Fruit fly (Drosophila melanogaster) whole organism, embryonic: ENCODE data around the gene CG5139.
A peak's percentile ranks its signal among the peaks of the same experiment; 100 is the strongest.

Experiments
- Adf1 ChIP-seq: fragments of 200-800 bp; sonication (Bioruptor generic); IDR thresholded peaks from 2 replicates; pipeline ENCODE4 v1.3.6; 2022; ENCODE audit warnings: missing biosample characterization, missing genetic modification characterization
- Atf-2 ChIP-seq: fragments of 200-800 bp; sonication (Bioruptor generic); optimal IDR thresholded peaks from 2 replicates; lab custom pipeline; 2016; ENCODE audit warnings: missing biosample characterization, missing genetic modification characterization
- BtbVII ChIP-seq: fragments of 200-800 bp; sonication (Bioruptor generic); optimal IDR thresholded peaks from 3 replicates; lab custom pipeline; 2017; ENCODE audit warnings: missing biosample characterization, mild to moderate bottlenecking, missing genetic modification characterization
- CG11695 ChIP-seq: fragments of 200-800 bp; sonication (Bioruptor generic); IDR thresholded peaks from 3 replicates; pipeline ENCODE4 v1.3.6; 2022; ENCODE audit warnings: missing biosample characterization, missing genetic modification characterization
- CG13894 ChIP-seq: fragments of 200-800 bp; sonication (Bioruptor generic); optimal IDR thresholded peaks from 3 replicates; lab custom pipeline; 2018; ENCODE audit warnings: missing biosample characterization, mild to moderate bottlenecking, missing genetic modification characterization, moderate library complexity
- CG14014 ChIP-seq: fragments of 200-800 bp; sonication (Bioruptor generic); IDR thresholded peaks from 2 replicates; pipeline ENCODE4 v1.3.6; 2022; ENCODE audit warnings: missing biosample characterization, missing genetic modification characterization
- CG17361 ChIP-seq: fragments of 200-800 bp; sonication (Bioruptor generic); IDR thresholded peaks from 3 replicates; pipeline ENCODE4 v1.3.6; 2022; ENCODE audit warnings: missing biosample characterization, missing genetic modification characterization
- CG17612 ChIP-seq: fragments of 200-800 bp; sonication (Bioruptor generic); IDR thresholded peaks from 2 replicates; pipeline ENCODE4 v1.3.6; 2022; ENCODE audit warnings: missing biosample characterization, missing genetic modification characterization
- CG2678 ChIP-seq: fragments of 200-800 bp; sonication (Bioruptor generic); optimal IDR thresholded peaks from 3 replicates; lab custom pipeline; 2019; ENCODE audit warnings: missing biosample characterization, mild to moderate bottlenecking, missing genetic modification characterization, moderate library complexity
- CG30403 ChIP-seq: fragments of 200-800 bp; sonication (Bioruptor generic); optimal IDR thresholded peaks from 3 replicates; lab custom pipeline; 2016; ENCODE audit warnings: missing biosample characterization, missing genetic modification characterization
- CG31224 ChIP-seq: fragments of 200-800 bp; sonication (Bioruptor generic); IDR thresholded peaks from 2 replicates; pipeline ENCODE4 v1.3.6; 2022; ENCODE audit warnings: missing biosample characterization, missing genetic modification characterization
- CG4282 ChIP-seq: fragments of 200-800 bp; sonication (Bioruptor generic); optimal IDR thresholded peaks from 2 replicates; lab custom pipeline; 2016; ENCODE audit warnings: missing biosample characterization, missing genetic modification characterization
- CG4617 ChIP-seq: fragments of 200-800 bp; sonication (Bioruptor generic); optimal IDR thresholded peaks from 3 replicates; lab custom pipeline; 2016; ENCODE audit warnings: missing biosample characterization, missing genetic modification characterization, borderline replicate concordance
- CG6272 ChIP-seq: fragments of 200-800 bp; sonication (Bioruptor generic); IDR thresholded peaks from 2 replicates; pipeline ENCODE4 v1.3.6; 2022; ENCODE audit warnings: missing biosample characterization, missing genetic modification characterization
- CG8290 ChIP-seq, 3 experiments: fragments of 200-800 bp; sonication (Bioruptor generic); optimal IDR thresholded peaks; 2 replicates each; lab custom pipeline; 2016 to 2019; ENCODE audit warnings: missing biosample characterization in 3 of 3, missing genetic modification characterization in 3 of 3, mild to moderate bottlenecking in 2 of 3, moderate library complexity in 1 of 3
- ERR ChIP-seq: fragments of 200-800 bp; sonication (Bioruptor generic); optimal IDR thresholded peaks from 2 replicates; lab custom pipeline; 2016; ENCODE audit warnings: missing biosample characterization, missing genetic modification characterization
- Ets97D ChIP-seq: fragments of 200-800 bp; sonication (Bioruptor generic); optimal IDR thresholded peaks from 3 replicates; lab custom pipeline; 2016; ENCODE audit warnings: missing biosample characterization, missing genetic modification characterization
- HLH4C ChIP-seq: fragments of 200-800 bp; sonication (Bioruptor generic); IDR thresholded peaks from 3 replicates; pipeline ENCODE4 v1.3.6; 2022; ENCODE audit warnings: missing biosample characterization, missing genetic modification characterization; ENCODE audit not compliant: partially characterized antibody
- Jarid2 ChIP-seq: fragments of 200-800 bp; sonication (Bioruptor generic); optimal IDR thresholded peaks from 3 replicates; lab custom pipeline; 2017; ENCODE audit warnings: mild to moderate bottlenecking, missing biosample characterization, missing genetic modification reagents, missing genetic modification characterization
- Kr ChIP-seq: fragments of 200-800 bp; sonication (Bioruptor generic); optimal IDR thresholded peaks from 2 replicates; lab custom pipeline; 2017; ENCODE audit warnings: missing biosample characterization, mild to moderate bottlenecking, missing genetic modification characterization
- Lim3 ChIP-seq: fragments of 200-800 bp; sonication (Bioruptor generic); IDR thresholded peaks from 2 replicates; pipeline ENCODE4 v1.3.6; 2022; ENCODE audit warnings: missing biosample characterization, missing genetic modification characterization
- MTF-1 ChIP-seq: fragments of 200-800 bp; sonication (Bioruptor generic); optimal IDR thresholded peaks from 2 replicates; lab custom pipeline; 2018; ENCODE audit warnings: missing biosample characterization, mild to moderate bottlenecking, missing genetic modification characterization, borderline replicate concordance
- Mad ChIP-seq: fragments of 200-800 bp; sonication (Bioruptor generic); optimal IDR thresholded peaks from 2 replicates; lab custom pipeline; 2016; ENCODE audit warnings: missing biosample characterization, missing genetic modification characterization
- Mrtf ChIP-seq: fragments of 200-800 bp; sonication (Bioruptor generic); IDR thresholded peaks from 3 replicates; pipeline ENCODE4 v1.3.6; 2022; ENCODE audit warnings: missing biosample characterization, missing genetic modification characterization
- PHDP ChIP-seq: fragments of 200-800 bp; sonication (Bioruptor generic); optimal IDR thresholded peaks from 3 replicates; lab custom pipeline; 2018; ENCODE audit warnings: missing biosample characterization, mild to moderate bottlenecking, missing genetic modification characterization, moderate library complexity
- Rfx ChIP-seq: fragments of 200-800 bp; sonication (Bioruptor generic); IDR thresholded peaks from 2 replicates; pipeline ENCODE4 v1.3.6; 2022; ENCODE audit warnings: missing biosample characterization, missing genetic modification characterization
- Sox102F ChIP-seq: fragments of 200-800 bp; sonication (Bioruptor generic); optimal IDR thresholded peaks from 2 replicates; lab custom pipeline; 2018; ENCODE audit warnings: missing biosample characterization, mild to moderate bottlenecking, missing genetic modification characterization, moderate library complexity
- TFAM ChIP-seq: fragments of 200-800 bp; sonication (Bioruptor generic); optimal IDR thresholded peaks from 2 replicates; lab custom pipeline; 2017; ENCODE audit warnings: missing biosample characterization, missing genetic modification characterization, inconsistent platforms
- cato ChIP-seq: fragments of 200-800 bp; sonication (Bioruptor generic); optimal IDR thresholded peaks from 2 replicates; lab custom pipeline; 2016; ENCODE audit warnings: missing biosample characterization, missing genetic modification characterization, borderline replicate concordance
- corto ChIP-seq: fragments of 200-800 bp; sonication (Bioruptor generic); optimal IDR thresholded peaks from 2 replicates; lab custom pipeline; 2016; ENCODE audit warnings: missing biosample characterization, mild to moderate bottlenecking, missing genetic modification characterization, moderate library complexity
- croc ChIP-seq: fragments of 200-800 bp; sonication (Bioruptor generic); conservative IDR thresholded peaks from 3 replicates; pipeline ENCODE4 v1.3.6; 2022; ENCODE audit warnings: missing biosample characterization, missing genetic modification characterization
- dan ChIP-seq: fragments of 200-800 bp; sonication (Bioruptor generic); IDR thresholded peaks from 2 replicates; pipeline ENCODE4 v1.3.6; 2022; ENCODE audit warnings: missing biosample characterization, missing genetic modification characterization
- danr ChIP-seq: fragments of 200-800 bp; sonication (Bioruptor generic); IDR thresholded peaks from 2 replicates; pipeline ENCODE4 v1.3.6; 2022; ENCODE audit warnings: missing biosample characterization, missing genetic modification characterization
- dimm ChIP-seq: fragments of 200-800 bp; sonication (Bioruptor generic); IDR thresholded peaks from 2 replicates; pipeline ENCODE4 v1.3.6; 2022; ENCODE audit warnings: missing biosample characterization, missing genetic modification characterization
- esg ChIP-seq: fragments of 200-800 bp; sonication (Bioruptor generic); conservative IDR thresholded peaks from 2 replicates; pipeline ENCODE4 v1.3.6; 2022; ENCODE audit warnings: missing biosample characterization, missing genetic modification characterization
- fd64A ChIP-seq: fragments of 200-800 bp; sonication (Bioruptor generic); optimal IDR thresholded peaks from 3 replicates; lab custom pipeline; 2018; ENCODE audit warnings: missing biosample characterization, mild to moderate bottlenecking, missing genetic modification characterization
- fd96Cb ChIP-seq: fragments of 200-800 bp; sonication (Bioruptor generic); optimal IDR thresholded peaks from 2 replicates; lab custom pipeline; 2018; ENCODE audit warnings: missing biosample characterization, mild to moderate bottlenecking, missing genetic modification characterization, moderate library complexity
- ftz-f1 ChIP-seq: fragments of 200-800 bp; sonication (Bioruptor generic); optimal IDR thresholded peaks from 2 replicates; lab custom pipeline; 2016; ENCODE audit warnings: missing biosample characterization, missing genetic modification characterization
- gt ChIP-seq: fragments of 200-800 bp; sonication (Bioruptor generic); IDR thresholded peaks from 2 replicates; pipeline ENCODE4 v1.3.6; 2022; ENCODE audit warnings: missing biosample characterization, missing genetic modification characterization
- ind ChIP-seq: fragments of 200-800 bp; sonication (Bioruptor generic); optimal IDR thresholded peaks from 3 replicates; lab custom pipeline; 2016; ENCODE audit warnings: missing biosample characterization, missing genetic modification characterization
- insv ChIP-seq, 2 experiments: fragments of 200-800 bp; sonication (Bioruptor generic); optimal IDR thresholded peaks; 3 replicates each; lab custom pipeline; 2016 to 2018; ENCODE audit warnings: missing biosample characterization in 2 of 2, missing genetic modification characterization in 2 of 2
- nerfin-2 ChIP-seq: fragments of 200-800 bp; sonication (Bioruptor generic); IDR thresholded peaks from 2 replicates; pipeline ENCODE4 v1.3.6; 2022; ENCODE audit warnings: missing biosample characterization, missing genetic modification characterization; ENCODE audit not compliant: partially characterized antibody
- pan ChIP-seq, 4 experiments: fragments of >200 bp in 3 of 4; fragments of 200-800 bp in 1 of 4; sonication (Bioruptor generic) in 1 of 4; optimal IDR thresholded peaks in 3 of 4; IDR thresholded peaks in 1 of 4; 2 replicates each; pipeline versions ENCODE4 v1.3.6 to Lab custom; 2017 to 2022; ENCODE audit warnings: missing biosample characterization in 2 of 4, missing genetic modification characterization in 2 of 4, mixed read lengths in 1 of 4
- ranshi ChIP-seq: fragments of 200-800 bp; sonication (Bioruptor generic); IDR thresholded peaks from 2 replicates; pipeline ENCODE4 v1.3.6; 2022; ENCODE audit warnings: missing biosample characterization, missing genetic modification characterization
- schlank ChIP-seq: fragments of 200-800 bp; sonication (Bioruptor generic); optimal IDR thresholded peaks from 2 replicates; lab custom pipeline; 2018; ENCODE audit warnings: missing biosample characterization, mild to moderate bottlenecking, missing genetic modification characterization
- scrt ChIP-seq: fragments of 200-800 bp; sonication (Bioruptor generic); optimal IDR thresholded peaks from 2 replicates; lab custom pipeline; 2018; ENCODE audit warnings: missing biosample characterization, mild to moderate bottlenecking, missing genetic modification characterization, moderate library complexity
- sd ChIP-seq: fragments of 200-800 bp; sonication (Bioruptor generic); optimal IDR thresholded peaks from 3 replicates; lab custom pipeline; 2018; ENCODE audit warnings: missing biosample characterization, mild to moderate bottlenecking, missing genetic modification characterization, moderate library complexity
- unpg ChIP-seq: fragments of 200-800 bp; sonication (Bioruptor generic); optimal IDR thresholded peaks from 3 replicates; lab custom pipeline; 2018; ENCODE audit warnings: missing biosample characterization, mild to moderate bottlenecking, missing genetic modification characterization, moderate library complexity
- wek ChIP-seq: fragments of 200-800 bp; sonication (Bioruptor generic); optimal IDR thresholded peaks from 3 replicates; lab custom pipeline; 2018; ENCODE audit warnings: missing biosample characterization, mild to moderate bottlenecking, missing genetic modification characterization, moderate library complexity

The CG5139 gene

dm6 chr2L:1207432-1207831, 8.4 kb upstream of the CG5139 start (continued):
- TF ChIP-seq CG13894 (tag; lab: Kevin White, UChicago) (peak; percentile 18), fd64A (GFP tag; lab: Kevin White, UChicago) (no peak), CG6272 (GFP tag; lab: Robert Waterston, UW) (peak; percentile 28; the same call in 1 of the 2 replicates), dan (GFP tag; lab: Robert Waterston, UW) (no peak), PHDP (tag; lab: Kevin White, UChicago) (peak; percentile 59), TFAM (GFP tag; lab: Kevin White, UChicago) (no peak), Mrtf (GFP tag; lab: Robert Waterston, UW) (peak; percentile 42; the same call in 1 of the 3 replicates), ftz-f1 (GFP tag; lab: Kevin White, UChicago) (no peak), Atf-2 (GFP tag; lab: Kevin White, UChicago) (no peak), danr (GFP tag; lab: Robert Waterston, UW) (no peak), unpg (peak; percentile 26), CG11695 (GFP tag; lab: Robert Waterston, UW) (peak; percentile 61; the same call in 1 of the 3 replicates), CG17612 (GFP tag; lab: Robert Waterston, UW) (0 out of 2 replicates have a peak, but pooled peaks have one; percentile 44), CG4617 (GFP tag; lab: Kevin White, UChicago) (no peak), CG30403 (GFP tag; lab: Kevin White, UChicago) (peak; percentile 31), fd96Cb (tag; lab: Kevin White, UChicago) (peak; percentile 3), Lim3 (GFP tag; lab: Robert Waterston, UW) (no peak), CG8290 (GFP tag; optimal IDR thresholded peaks at IDR 0.05; lab: Kevin White, UChicago) (no peak), CG8290 (tag; optimal IDR thresholded peaks at IDR 0.05; lab: Kevin White, UChicago) (peak in 1 of 2 experiments; percentile 43), CG17361 (0 out of 3 replicates have a peak, but pooled peaks have one; percentile 19), Sox102F (peak; percentile 66), cato (GFP tag; lab: Kevin White, UChicago) (no peak), Rfx (peak; percentile 74), insv (GFP tag; optimal IDR thresholded peaks at IDR 0.05; lab: Kevin White, UChicago) (no peak), Mad (GFP tag; lab: Kevin White, UChicago) (no peak), CG14014 (GFP tag; lab: Robert Waterston, UW) (peak; percentile 78), sd (tag; lab: Kevin White, UChicago) (no peak), corto (GFP tag; lab: Kevin White, UChicago) (no peak), ERR (GFP tag; lab: Kevin White, UChicago) (no peak), dimm (GFP tag; lab: Robert Waterston, UW) (0 out of 2 replicates have a peak, but pooled peaks have one; percentile 28), CG4282 (GFP tag; lab: Kevin White, UChicago) (no peak), MTF-1 (GFP tag; lab: Kevin White, UChicago) (no peak), Jarid2 (GFP tag; lab: Kevin White, UChicago) (no peak), ranshi (GFP tag; lab: Robert Waterston, UW) (peak; percentile 60), HLH4C (GFP tag; lab: Robert Waterston, UW) (no peak), Kr (GFP tag; lab: Kevin White, UChicago) (no peak), pan (optimal IDR thresholded peaks at IDR 0.05; lab: Kevin White, UChicago) (no peak), pan (GFP tag; optimal IDR thresholded peaks at IDR 0.05 in 1 of 2, IDR thresholded peaks at IDR 0.05 in 1 of 2) (peak in 1 of 2 experiments; percentile 76), Adf1 (GFP tag; lab: Robert Waterston, UW) (0 out of 2 replicates have a peak, but pooled peaks have one; percentile 36), nerfin-2 (no peak), Ets97D (no peak), CG2678 (tag; lab: Kevin White, UChicago) (peak; percentile 60), schlank (no peak), scrt (peak; percentile 1), ind (GFP tag; lab: Kevin White, UChicago) (peak; percentile 42), CG31224 (GFP tag; lab: Robert Waterston, UW) (peak; percentile 48; the same call in 1 of the 2 replicates), gt (GFP tag; lab: Robert Waterston, UW) (no peak), BtbVII (GFP tag; lab: Kevin White, UChicago) (peak; percentile 1), esg (GFP tag; lab: Robert Waterston, UW) (peak; percentile 73), wek (GFP tag; lab: Kevin White, UChicago) (no peak), croc (GFP tag; lab: Robert Waterston, UW) (0 out of 3 replicates have a peak, but pooled peaks have one; percentile 13)
